Worm (Caenorhabditis elegans): ENCODE results near the gene ddx-46.
A peak's percentile ranks its signal among the peaks of the same experiment; 100 is the strongest.

- TF ChIP-seq skn-1 (tag; optimal IDR thresholded peaks at IDR 0.05) (no peak), fos-1 (tag; optimal IDR thresholded peaks at IDR 0.05) (peak; percentile 75), ztf-11 (tag; optimal IDR thresholded peaks at IDR 0.05) (no peak), ztf-4 (tag; optimal IDR thresholded peaks at IDR 0.05) (no peak), nhr-237 (tag; optimal IDR thresholded peaks at IDR 0.05) (no peak), lin-13 (GFP tag; optimal IDR thresholded peaks at IDR 0.05) (no peak), nhr-12 (tag; optimal IDR thresholded peaks at IDR 0.05) (no peak), lin-39 (tag; optimal IDR thresholded peaks at IDR 0.05) (no peak), R02D3.7 (tag; optimal IDR thresholded peaks at IDR 0.05) (no peak), unc-62 (GFP tag; optimal IDR thresholded peaks at IDR 0.05) (no peak), mdl-1 (tag; optimal IDR thresholded peaks at IDR 0.05) (no peak), unc-55 (GFP tag; optimal IDR thresholded peaks at IDR 0.05) (no peak), ZK546.5 (tag; optimal IDR thresholded peaks at IDR 0.05) (no peak)
Observed at ce11 chrIV:1266724-1267123, 42.7 kb downstream of the ddx-46 start, which contains the start of gene clec-170.

Measured in whole organism, L2 larva.